Fruit fly (Drosophila melanogaster): ENCODE measurements around the gene Gr93c.

Gr93c gene

DNA sequence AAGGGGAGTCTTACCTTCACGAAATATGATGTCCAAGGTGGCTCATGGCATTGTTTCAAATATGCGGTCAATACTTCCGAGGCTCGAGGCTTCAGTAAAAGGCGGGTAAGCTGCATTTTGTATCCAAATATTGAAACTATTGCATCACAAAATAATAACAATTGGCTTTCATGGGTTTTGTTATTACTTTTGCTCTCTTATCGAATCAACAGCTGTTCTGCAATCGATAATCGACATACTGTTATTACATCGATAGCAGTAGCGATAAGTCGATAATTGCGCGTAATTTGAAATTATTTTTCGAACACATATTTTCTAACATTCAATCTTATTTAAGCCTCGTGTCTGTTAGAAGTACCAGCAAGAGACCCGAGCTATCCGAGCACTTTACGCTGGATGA lies 33.4 kb upstream of the Gr93c start, which contains the start of gene CG34148 (continued):
- TF ChIP-seq ci (GFP tag; IDR thresholded peaks at IDR 0.05) (no peak), Hey (tag; optimal IDR thresholded peaks at IDR 0.05) (no peak), MBD-R2 (GFP tag; IDR thresholded peaks at IDR 0.05) (peak; percentile 69), MTF-1 (GFP tag; optimal IDR thresholded peaks at IDR 0.05; ENCODE audit: borderline replicate concordance) (no peak), CG2889 (GFP tag; IDR thresholded peaks at IDR 0.05) (no peak), HmgD (GFP tag; optimal IDR thresholded peaks at IDR 0.05) (no peak), CG14965 (GFP tag; optimal IDR thresholded peaks at IDR 0.05; ENCODE audit: borderline replicate concordance) (no peak), CG6654 (GFP tag; optimal IDR thresholded peaks at IDR 0.05) (no peak), HLH4C (GFP tag; IDR thresholded peaks at IDR 0.05; ENCODE audit: partially characterized antibody) (peak; percentile 87), hkb (optimal IDR thresholded peaks at IDR 0.05) (no peak), hkb (GFP tag; IDR thresholded peaks at IDR 0.05) (no peak), CG32772 (GFP tag; IDR thresholded peaks at IDR 0.05) (no peak), Rx (GFP tag; IDR thresholded peaks at IDR 0.05) (no peak), croc (GFP tag; conservative IDR thresholded peaks at IDR 0.05) (no peak), odd (GFP tag; optimal IDR thresholded peaks at IDR 0.05) (no peak), CG17612 (GFP tag; IDR thresholded peaks at IDR 0.05) (no peak), CG7963 (GFP tag; IDR thresholded peaks at IDR 0.05; ENCODE audit: partially characterized antibody) (peak; percentile 73), Fer3 (tag; optimal IDR thresholded peaks at IDR 0.05) (no peak), Neu2 (GFP tag; optimal IDR thresholded peaks at IDR 0.05; ENCODE audit: borderline replicate concordance) (no peak), pum (GFP tag; optimal IDR thresholded peaks at IDR 0.05) (no peak), CG7839 (tag; optimal IDR thresholded peaks at IDR 0.05) (no peak), Stat92E (GFP tag; optimal IDR thresholded peaks at IDR 0.05) (no peak), insv (GFP tag; optimal IDR thresholded peaks at IDR 0.05) (no peak), ken (GFP tag; IDR thresholded peaks at IDR 0.05) (no peak), fru (optimal IDR thresholded peaks at IDR 0.05) (no peak), her (GFP tag; optimal IDR thresholded peaks at IDR 0.05) (no peak), CG6813 (GFP tag; optimal IDR thresholded peaks at IDR 0.05) (no peak), CG14667 (GFP tag; IDR thresholded peaks at IDR 0.05) (no peak), Dp (GFP tag; optimal IDR thresholded peaks at IDR 0.05) (peak; percentile 89), row (GFP tag; IDR thresholded peaks at IDR 0.05) (no peak), Hmx (GFP tag; optimal IDR thresholded peaks at IDR 0.05) (no peak), CG33213 (GFP tag; optimal IDR thresholded peaks at IDR 0.05) (no peak), Mad (GFP tag; optimal IDR thresholded peaks at IDR 0.05) (no peak), esg (GFP tag; conservative IDR thresholded peaks at IDR 0.05) (no peak), CG10979 (tag; optimal IDR thresholded peaks at IDR 0.05) (no peak), az2 (GFP tag; optimal IDR thresholded peaks at IDR 0.05) (no peak), NK7.1 (GFP tag; optimal IDR thresholded peaks at IDR 0.05) (no peak), mld (GFP tag; IDR thresholded peaks at IDR 0.05; ENCODE audit: partially characterized antibody) (peak; percentile 67; the same call in 2 of the 3 replicates), CG6254 (GFP tag; optimal IDR thresholded peaks at IDR 0.05) (no peak), CG14050 (GFP tag; IDR thresholded peaks at IDR 0.05) (no peak), sisA (GFP tag; IDR thresholded peaks at IDR 0.05) (no peak), Atf-2 (GFP tag; optimal IDR thresholded peaks at IDR 0.05) (no peak), vnd (GFP tag; IDR thresholded peaks at IDR 0.05; ENCODE audit: partially characterized antibody) (peak; percentile 67; the same call in 2 of the 3 replicates), CG9727 (GFP tag; optimal IDR thresholded peaks at IDR 0.05) (no peak), CG4854 (GFP tag; optimal IDR thresholded peaks at IDR 0.05) (no peak), CG11695 (GFP tag; IDR thresholded peaks at IDR 0.05) (no peak), zen2 (GFP tag; IDR thresholded peaks at IDR 0.05; ENCODE audit: partially characterized antibody) (peak; percentile 91), CG8089 (GFP tag; optimal IDR thresholded peaks at IDR 0.05) (no peak), btn (GFP tag; optimal IDR thresholded peaks at IDR 0.05) (no peak), chinmo (GFP tag; IDR thresholded peaks at IDR 0.05; ENCODE audit: partially characterized antibody) (0 out of 4 replicates have a peak, but pooled peaks have one; percentile 81), sc (optimal IDR thresholded peaks at IDR 0.05) (no peak), sc (GFP tag; optimal IDR thresholded peaks at IDR 0.05) (no peak)

Measured in whole organism, embryonic.